Worm (Caenorhabditis elegans) whole organism, L4 larva: ENCODE data around the gene R07E5.11.

Source experiments
- nhr-76 ChIP-seq: fragments of 150-350 bp; optimal IDR thresholded peaks from 2 replicates; lab custom pipeline; 2014; ENCODE audit warnings: missing biosample characterization, missing genetic modification characterization
- snpc-4 ChIP-seq: fragments of 150-350 bp; optimal IDR thresholded peaks from 2 replicates; lab custom pipeline; 2014; ENCODE audit warnings: missing biosample characterization, missing genetic modification characterization
- unc-62 ChIP-seq, 3 experiments: fragments of 150-350 bp in 1 of 3; sonication (generic microtip); optimal IDR thresholded peaks in 2 of 3; peaks in 1 of 3; 1 replicate in 1 of 3; 2 replicates in 2 of 3; lab custom pipeline; 2014 to 2017; ENCODE audit warnings: missing biosample characterization in 3 of 3, missing genetic modification characterization in 3 of 3, missing genetic modification reagents in 3 of 3, missing genotype in 1 of 3

- TF ChIP-seq snpc-4 (no peak), unc-62 (GFP tag; optimal IDR thresholded peaks at IDR 0.05 in 1 of 2; lab: Kevin White, UChicago) (no peak), unc-62 (tag; optimal IDR thresholded peaks at IDR 0.05; lab: Kevin White, UChicago) (no peak), nhr-76 (tag; lab: Kevin White, UChicago) (no peak)
These were observed 19.3 kb upstream of the R07E5.11 start, which contains the start of gene C28A5.1 for ce11 chrIII:4434294-4434781.
